Worm (Caenorhabditis elegans) whole organism, L4/young adult: ENCODE measurements around the gene F53B2.8.
"Not testable (repeated sequence)": the region's sequence is repeated elsewhere in the genome, so short reads cannot be mapped to it uniquely, and the experiment has no call there.

ENCODE experiments used
- dao-5 ChIP-seq: sonication (generic microtip); optimal IDR thresholded peaks from 2 replicates; lab custom pipeline; 2016; ENCODE audit warnings: missing genotype, missing genetic modification characterization, moderate library complexity, missing compliant biosample characterization
- him-1 ChIP-seq: sonication (generic microtip); optimal IDR thresholded peaks from 2 replicates; lab custom pipeline; 2016; ENCODE audit warnings: missing genotype, missing genetic modification reagents, missing genetic modification characterization, missing compliant biosample characterization

DNA sequence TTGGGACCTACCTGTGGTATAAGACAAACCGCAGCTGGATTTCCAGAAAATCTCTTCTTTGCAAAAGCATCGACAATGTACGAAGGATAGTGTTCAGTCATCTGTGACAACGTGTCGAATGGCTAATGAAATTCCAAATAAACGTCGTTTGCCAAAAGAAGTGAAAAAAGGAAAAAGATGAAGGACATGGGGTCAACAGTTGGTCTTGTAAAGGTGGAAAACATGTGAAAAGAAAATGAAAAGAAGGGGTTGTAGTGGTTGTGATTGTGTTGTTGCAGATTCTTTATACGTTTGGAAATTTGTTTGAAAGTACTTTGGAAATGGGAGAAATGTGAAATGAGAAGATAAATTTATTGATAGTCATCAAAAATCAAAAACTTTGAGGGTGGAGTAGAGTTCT is 42.7 kb downstream of the F53B2.8 start, which contains the start of gene T04A11.4:
- TF ChIP-seq him-1; dao-5 (tag; lab: Kevin White, UChicago): not testable (repeated sequence)
